Worm (Caenorhabditis elegans) whole organism, late embryonic: Measurements from ENCODE around the gene srw-84.

Experiments
- ama-1 ChIP-seq: fragments of 150-350 bp; optimal IDR thresholded peaks from 2 replicates; lab custom pipeline; 2014
- ceh-14 ChIP-seq: sonication (generic microtip); optimal IDR thresholded peaks from 2 replicates; lab custom pipeline; 2016; ENCODE audit warnings: missing genotype, missing genetic modification characterization, missing compliant biosample characterization
- ceh-6 ChIP-seq: fragments of 200-800 bp; sonication (Bioruptor generic); optimal IDR thresholded peaks from 2 replicates; lab custom pipeline; 2018; ENCODE audit warnings: mild to moderate bottlenecking, missing genetic modification characterization, missing compliant biosample characterization
- dve-1 ChIP-seq: sonication (generic microtip); optimal IDR thresholded peaks from 2 replicates; lab custom pipeline; 2017; ENCODE audit warnings: antibody characterized with exemption, mild to moderate bottlenecking, missing genetic modification characterization, missing compliant biosample characterization
- elt-4 ChIP-seq: sonication (generic microtip); optimal IDR thresholded peaks from 2 replicates; lab custom pipeline; 2016; ENCODE audit warnings: missing genetic modification characterization, missing compliant biosample characterization
- gmeb-2 ChIP-seq: sonication (generic microtip); optimal IDR thresholded peaks from 2 replicates; lab custom pipeline; 2016; ENCODE audit warnings: missing genetic modification characterization, inconsistent platforms, missing compliant biosample characterization
- hlh-13 ChIP-seq: fragments of 200-800 bp; sonication (Bioruptor generic); optimal IDR thresholded peaks from 2 replicates; lab custom pipeline; 2018; ENCODE audit warnings: mild to moderate bottlenecking, missing genetic modification characterization, missing compliant biosample characterization
- npax-4 ChIP-seq: sonication (generic microtip); optimal IDR thresholded peaks from 2 replicates; lab custom pipeline; 2016; ENCODE audit warnings: missing genetic modification characterization, missing compliant biosample characterization
- pag-3 ChIP-seq: sonication (generic microtip); optimal IDR thresholded peaks from 2 replicates; lab custom pipeline; 2016; ENCODE audit warnings: missing compliant biosample characterization, missing genetic modification characterization, borderline replicate concordance

- TF ChIP-seq ceh-14 (no peak), ceh-6 (GFP tag; lab: Kevin White, UChicago) (no peak), pag-3 (no peak), gmeb-2 (tag; lab: Kevin White, UChicago) (no peak), npax-4 (tag; lab: Kevin White, UChicago) (no peak), dve-1 (tag; lab: Kevin White, UChicago) (no peak), ama-1 (lab: Kevin White, UChicago) (no peak), elt-4 (tag; lab: Kevin White, UChicago) (no peak), hlh-13 (GFP tag; lab: Kevin White, UChicago) (no peak)
Measured at ce11 chrV:19428936-19429335, 47.9 kb downstream of the srw-84 start.
